Worm (Caenorhabditis elegans): ENCODE measurements around the gene F58G11.4.

Gene F58G11.4

DNA sequence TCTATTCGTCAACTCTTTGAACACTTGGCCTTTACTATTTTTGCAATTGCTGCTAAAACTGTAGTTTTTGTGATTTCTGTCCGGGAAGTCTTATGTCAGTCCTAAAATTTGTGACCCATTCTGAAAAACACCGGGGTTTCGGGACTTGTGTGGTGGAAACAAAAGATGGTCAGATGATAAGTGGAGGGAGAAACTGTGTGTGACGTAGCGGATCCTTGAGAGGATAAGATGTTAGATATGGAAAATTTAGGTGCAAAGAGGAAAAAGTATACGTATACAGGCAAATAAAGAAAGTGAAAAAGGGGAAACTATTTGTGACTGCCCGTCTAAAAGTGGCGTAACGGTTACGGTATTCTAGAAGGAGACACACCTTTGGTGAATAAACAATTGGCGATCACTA lies 36.0 kb upstream of the F58G11.4 start:
- peak; percentile 71 for TF ChIP-seq elt-1 (tag; optimal IDR thresholded peaks at IDR 0.05; ENCODE audit: borderline replicate concordance, insufficient read depth)
- no peak for TF ChIP-seq sem-2 (GFP tag; optimal IDR thresholded peaks at IDR 0.05)
- TF ChIP-seq cnd-1 (tag; optimal IDR thresholded peaks at IDR 0.05), result no peak
- TF ChIP-seq drap-1 (GFP tag; optimal IDR thresholded peaks at IDR 0.05), result no peak
- no peak for TF ChIP-seq lin-13 (tag; optimal IDR thresholded peaks at IDR 0.05)

DNA sequence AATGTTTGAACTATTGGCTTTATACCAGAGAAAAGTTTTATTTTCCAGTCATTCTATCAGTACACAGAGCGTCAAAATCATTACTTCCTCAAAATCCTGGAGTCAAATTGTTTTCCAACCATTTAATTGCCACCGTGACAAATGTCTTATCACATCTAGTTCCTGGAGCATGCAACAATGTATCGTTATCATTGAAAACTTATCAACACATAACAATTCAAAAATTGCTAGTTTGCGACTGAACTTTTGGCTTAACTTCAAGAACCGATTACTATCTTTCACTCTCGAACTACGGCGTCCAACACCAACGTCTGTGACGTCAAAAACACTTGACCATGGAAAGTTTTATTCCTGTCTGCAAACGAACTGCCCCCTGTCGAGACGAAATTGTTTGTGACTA lies 34.3 kb upstream of the F58G11.4 start:
- no peak for TF ChIP-seq nhr-237 (tag; optimal IDR thresholded peaks at IDR 0.05)
- no peak for TF ChIP-seq bed-3 (GFP tag; optimal IDR thresholded peaks at IDR 0.05)
- TF ChIP-seq drap-1 (GFP tag; optimal IDR thresholded peaks at IDR 0.05), result no peak
- TF ChIP-seq nhr-2 (tag; optimal IDR thresholded peaks at IDR 0.05), result no peak
- no peak for TF ChIP-seq zip-8 (tag; optimal IDR thresholded peaks at IDR 0.05)

DNA sequence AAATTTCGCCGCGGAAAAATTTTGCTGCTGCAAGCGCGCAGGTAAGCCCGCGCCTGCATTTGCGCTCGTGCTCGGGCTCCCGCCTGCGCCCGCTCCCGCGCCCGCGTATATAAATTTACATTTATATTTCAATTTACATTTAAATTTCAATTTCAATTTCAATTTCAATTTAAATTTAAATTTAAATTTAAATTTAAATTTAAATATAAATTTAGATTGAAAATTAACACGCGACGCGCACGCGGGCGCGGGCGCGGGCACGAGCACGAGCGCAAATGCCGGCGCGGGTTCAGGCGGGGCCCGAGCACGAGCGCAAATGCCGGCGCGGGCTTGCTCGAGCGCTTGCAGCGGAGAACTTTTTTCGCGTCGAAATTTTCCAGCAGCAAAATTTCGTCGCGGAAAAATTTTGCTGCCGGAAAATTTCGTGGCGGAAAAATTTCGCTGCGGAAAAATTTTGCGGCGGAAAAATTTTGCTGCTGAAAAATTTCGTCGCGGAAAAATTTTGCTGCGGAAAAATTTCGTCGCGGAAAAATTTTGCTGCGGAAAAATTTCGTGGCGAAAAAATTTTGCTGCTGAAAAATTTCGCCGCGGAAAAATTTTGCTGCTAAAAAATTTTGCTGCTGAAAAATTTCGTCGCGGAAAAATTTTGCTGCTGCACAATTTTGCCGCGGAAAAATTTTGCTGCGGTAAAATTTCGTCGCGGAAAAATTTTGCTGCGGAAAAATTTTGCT lies 26.4 kb upstream of the F58G11.4 start:
- TF ChIP-seq cnd-1 (tag; optimal IDR thresholded peaks at IDR 0.05) (no peak), sptf-1 (tag; optimal IDR thresholded peaks at IDR 0.05) (peak; percentile 62)

DNA sequence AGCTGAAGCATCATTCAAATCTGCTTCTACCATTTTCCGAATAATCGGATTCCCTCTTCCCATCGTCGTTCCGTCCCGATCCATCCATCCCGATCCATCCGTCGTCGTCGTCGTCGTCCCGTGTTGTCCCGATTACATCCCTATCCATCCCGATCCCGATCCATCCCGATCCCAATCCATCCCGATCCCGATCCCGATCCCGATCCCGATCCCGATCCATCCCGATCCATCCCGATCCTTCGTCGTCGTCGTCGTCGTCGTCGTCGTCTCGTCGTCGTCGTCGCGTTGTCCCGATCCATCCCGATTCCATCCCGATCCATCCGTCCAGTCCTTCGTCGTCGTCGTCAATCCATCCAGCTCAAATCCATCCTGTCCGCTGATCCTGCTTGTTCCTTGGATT lies 25.2 kb upstream of the F58G11.4 start:
- TF ChIP-seq tbx-8 (GFP tag; optimal IDR thresholded peaks at IDR 0.05) (no peak), M03D4.4 (tag; optimal IDR thresholded peaks at IDR 0.05) (no peak), lsy-2 (tag; optimal IDR thresholded peaks at IDR 0.05) (no peak)

DNA sequence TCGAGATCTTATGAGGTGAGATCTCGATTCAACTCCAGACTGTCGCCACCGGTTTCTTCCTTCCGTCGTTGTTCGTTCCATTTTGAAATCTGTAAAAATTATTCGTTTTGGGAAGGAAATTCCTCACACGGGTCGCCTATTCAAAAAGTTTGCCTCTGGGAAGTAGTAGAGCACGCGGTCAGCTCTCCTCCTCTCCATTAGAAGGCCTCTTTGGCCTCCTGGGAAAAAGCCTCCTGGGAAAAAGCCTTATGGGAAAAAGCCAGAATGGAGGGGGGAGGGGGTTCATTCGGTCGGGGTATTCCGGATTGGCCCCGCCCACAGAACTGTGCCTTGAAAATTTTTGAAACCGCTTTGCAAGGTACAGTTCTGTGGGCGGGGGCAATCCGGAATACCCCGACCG lies 24.8 kb upstream of the F58G11.4 start:
- TF ChIP-seq ham-2 (GFP tag; optimal IDR thresholded peaks at IDR 0.05) (no peak), ceh-43 (GFP tag; optimal IDR thresholded peaks at IDR 0.05) (no peak), ces-1 (GFP tag; optimal IDR thresholded peaks at IDR 0.05) (no peak), mep-1 (tag; optimal IDR thresholded peaks at IDR 0.05) (no peak), M03D4.4 (tag; optimal IDR thresholded peaks at IDR 0.05) (no peak), sptf-1 (tag; optimal IDR thresholded peaks at IDR 0.05) (no peak), elt-3 (tag; optimal IDR thresholded peaks at IDR 0.05) (no peak), sem-2 (GFP tag; optimal IDR thresholded peaks at IDR 0.05) (no peak), nhr-28 (tag; optimal IDR thresholded peaks at IDR 0.05) (no peak), drap-1 (GFP tag; optimal IDR thresholded peaks at IDR 0.05) (no peak)

DNA sequence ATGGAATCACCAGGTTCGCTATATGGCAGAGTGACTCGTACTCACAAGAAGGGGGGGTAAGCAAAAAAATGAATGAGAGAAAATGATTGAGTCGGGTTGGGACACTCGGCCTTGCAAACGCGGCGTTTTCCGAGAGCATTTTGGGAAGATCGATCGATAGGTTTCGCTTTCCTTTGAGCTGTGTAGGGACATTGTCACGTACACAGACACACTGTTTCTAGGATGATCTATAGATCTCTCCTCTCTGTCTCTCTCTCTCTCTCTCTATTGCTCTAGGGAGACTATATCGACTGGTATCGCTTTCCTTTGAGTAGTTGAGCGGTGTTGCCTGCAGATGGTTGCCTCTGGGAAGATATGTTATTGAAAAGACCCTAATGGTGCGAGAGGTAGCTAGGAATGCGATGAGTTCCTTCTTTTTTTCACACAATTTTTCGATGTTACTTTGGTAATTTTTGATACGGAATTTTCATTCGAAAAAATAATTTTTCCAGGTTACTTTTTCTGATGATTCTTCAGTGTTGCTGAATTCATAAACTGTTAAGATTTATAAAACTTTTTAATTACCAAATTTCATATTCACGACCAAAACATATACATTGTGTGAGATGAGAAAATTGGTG lies 22.5 kb upstream of the F58G11.4 start, which contains the start of gene H37A05.4:
Gene H37A05.4, minus strand, starts transcription at position 51 of the 620 bp plus-strand sequence.
- TF ChIP-seq bed-3 (GFP tag; optimal IDR thresholded peaks at IDR 0.05), result no peak
- peak; percentile 77 for TF ChIP-seq ceh-39 (tag; optimal IDR thresholded peaks at IDR 0.05)
- peak; percentile 7 for TF ChIP-seq sem-2 (GFP tag; optimal IDR thresholded peaks at IDR 0.05)
- TF ChIP-seq hlh-1 (tag; optimal IDR thresholded peaks at IDR 0.05), result no peak
- peak; percentile 9 for TF ChIP-seq sptf-1 (tag; optimal IDR thresholded peaks at IDR 0.05)
- TF ChIP-seq unc-120 (tag; optimal IDR thresholded peaks at IDR 0.05; ENCODE audit: poor library complexity, severe bottlenecking), result no peak

DNA sequence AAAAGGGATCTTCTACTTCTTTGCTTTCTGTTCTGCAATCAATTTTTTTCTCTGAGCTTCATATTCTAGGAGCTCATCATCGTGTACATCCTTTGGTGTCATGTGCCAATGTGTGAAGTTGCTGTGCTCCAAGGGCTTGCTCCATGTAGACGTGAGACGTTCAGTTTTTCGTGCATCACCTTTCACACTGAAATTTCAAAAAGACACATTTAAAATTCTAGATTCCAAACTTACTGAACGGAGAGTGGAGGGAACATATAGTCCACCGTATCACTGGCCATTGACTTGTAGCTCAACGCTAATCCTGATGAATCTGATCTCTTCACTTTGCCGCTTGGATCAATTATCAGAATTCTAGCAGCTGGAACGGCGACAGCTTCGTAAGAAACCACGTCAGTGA lies 21.6 kb upstream of the F58G11.4 start:
- TF ChIP-seq nhr-237 (tag; optimal IDR thresholded peaks at IDR 0.05) (no peak), bed-3 (GFP tag; optimal IDR thresholded peaks at IDR 0.05) (no peak), lin-32 (GFP tag; optimal IDR thresholded peaks at IDR 0.05) (no peak), unc-62 (GFP tag; optimal IDR thresholded peaks at IDR 0.05) (no peak), lsy-2 (tag; optimal IDR thresholded peaks at IDR 0.05) (no peak), ceh-39 (tag; optimal IDR thresholded peaks at IDR 0.05) (no peak), ham-2 (GFP tag; optimal IDR thresholded peaks at IDR 0.05) (no peak), nhr-28 (tag; optimal IDR thresholded peaks at IDR 0.05) (no peak), snpc-4 (tag; optimal IDR thresholded peaks at IDR 0.05) (no peak), nhr-12 (tag; optimal IDR thresholded peaks at IDR 0.05) (no peak), ztf-11 (tag; optimal IDR thresholded peaks at IDR 0.05) (no peak), mab-5 (tag; optimal IDR thresholded peaks at IDR 0.05) (no peak), hlh-1 (tag; optimal IDR thresholded peaks at IDR 0.05) (no peak), ces-1 (GFP tag; optimal IDR thresholded peaks at IDR 0.05) (no peak), blmp-1 (tag; optimal IDR thresholded peaks at IDR 0.05) (no peak)

Data from whole organism, mixed stage, embryonic.